Fruit fly (Drosophila melanogaster) whole organism, embryonic: ENCODE data around the gene HINT1.

Source experiments
- CG1024 ChIP-seq: fragments of 200-800 bp; sonication (Bioruptor generic); IDR thresholded peaks from 2 replicates; pipeline ENCODE4 v1.3.6; 2022; ENCODE audit warnings: missing biosample characterization, missing genetic modification characterization
- CG10543 ChIP-seq: fragments of 200-800 bp; sonication (Bioruptor generic); optimal IDR thresholded peaks from 3 replicates; lab custom pipeline; 2017; ENCODE audit warnings: missing biosample characterization, mild to moderate bottlenecking, missing genetic modification characterization, moderate library complexity
- CG10654 ChIP-seq: fragments of 200-800 bp; sonication (Bioruptor generic); optimal IDR thresholded peaks from 2 replicates; lab custom pipeline; 2016; ENCODE audit warnings: missing biosample characterization, missing genetic modification characterization
- CG11247 ChIP-seq: fragments of 200-800 bp; sonication (Bioruptor generic); IDR thresholded peaks from 2 replicates; pipeline ENCODE4 v1.3.6; 2022; ENCODE audit warnings: missing biosample characterization, missing genetic modification characterization
- CG11398 ChIP-seq: fragments of 200-800 bp; sonication (Bioruptor generic); optimal IDR thresholded peaks from 2 replicates; lab custom pipeline; 2016; ENCODE audit warnings: missing biosample characterization, missing genetic modification characterization
- CG12071 ChIP-seq: fragments of 200-800 bp; sonication (Bioruptor generic); optimal IDR thresholded peaks from 3 replicates; lab custom pipeline; 2018; ENCODE audit warnings: missing biosample characterization, mild to moderate bottlenecking, missing genetic modification characterization
- CG13424 ChIP-seq: fragments of 200-800 bp; sonication (Bioruptor generic); optimal IDR thresholded peaks from 2 replicates; lab custom pipeline; 2019; ENCODE audit warnings: missing biosample characterization, mild to moderate bottlenecking, missing genetic modification characterization, moderate library complexity
- CG13775 ChIP-seq: fragments of 200-800 bp; sonication (Bioruptor generic); optimal IDR thresholded peaks from 3 replicates; lab custom pipeline; 2017; ENCODE audit warnings: missing biosample characterization, mild to moderate bottlenecking, missing genetic modification characterization
- CG17568 ChIP-seq: fragments of 200-800 bp; sonication (Bioruptor generic); optimal IDR thresholded peaks from 2 replicates; lab custom pipeline; 2018; ENCODE audit warnings: missing biosample characterization, mild to moderate bottlenecking, missing genetic modification characterization, moderate library complexity
- CG1832 ChIP-seq: fragments of 200-800 bp; sonication (Bioruptor generic); optimal IDR thresholded peaks from 2 replicates; lab custom pipeline; 2017; ENCODE audit warnings: missing biosample characterization, mild to moderate bottlenecking, missing genetic modification characterization, inconsistent platforms
- CG2116 ChIP-seq: fragments of 200-800 bp; sonication (Bioruptor generic); optimal IDR thresholded peaks from 3 replicates; lab custom pipeline; 2018; ENCODE audit warnings: missing biosample characterization, mild to moderate bottlenecking, missing genetic modification characterization
- CG3163 ChIP-seq: fragments of 200-800 bp; sonication (Bioruptor generic); optimal IDR thresholded peaks from 3 replicates; lab custom pipeline; 2016; ENCODE audit warnings: missing biosample characterization, missing genetic modification characterization
- CG5180 ChIP-seq: fragments of 200-800 bp; sonication (Bioruptor generic); optimal IDR thresholded peaks from 3 replicates; lab custom pipeline; 2017; ENCODE audit warnings: missing biosample characterization, missing genetic modification characterization, mild to moderate bottlenecking, moderate library complexity, missing genetic modification reagents
- CG8281 ChIP-seq: fragments of 200-800 bp; sonication (Bioruptor generic); optimal IDR thresholded peaks from 2 replicates; lab custom pipeline; 2018; ENCODE audit warnings: missing biosample characterization, mild to moderate bottlenecking, missing genetic modification characterization, moderate library complexity
- CG8290 ChIP-seq, 3 experiments: fragments of 200-800 bp; sonication (Bioruptor generic); optimal IDR thresholded peaks; 2 replicates each; lab custom pipeline; 2016 to 2019; ENCODE audit warnings: missing biosample characterization in 3 of 3, missing genetic modification characterization in 3 of 3, mild to moderate bottlenecking in 2 of 3, moderate library complexity in 1 of 3
- CG8478 ChIP-seq: fragments of >200 bp; optimal IDR thresholded peaks from 2 replicates; lab custom pipeline; 2018
- CG8765 ChIP-seq: fragments of 200-800 bp; sonication (Bioruptor generic); IDR thresholded peaks from 2 replicates; pipeline ENCODE4 v1.3.6; 2022; ENCODE audit warnings: missing biosample characterization, missing genetic modification characterization
- CG8924 ChIP-seq: fragments of 200-800 bp; optimal IDR thresholded peaks from 3 replicates; lab custom pipeline; 2019; ENCODE audit warnings: missing biosample characterization, mild to moderate bottlenecking, missing genetic modification characterization, moderate library complexity
- CG9437 ChIP-seq: fragments of 200-800 bp; sonication (Bioruptor generic); optimal IDR thresholded peaks from 2 replicates; lab custom pipeline; 2018; ENCODE audit warnings: missing biosample characterization, mild to moderate bottlenecking, missing genetic modification characterization
- Dll ChIP-seq: fragments of 200-800 bp; sonication (Bioruptor generic); IDR thresholded peaks from 4 replicates; pipeline ENCODE4 v1.3.6; 2022; ENCODE audit warnings: missing biosample characterization, missing genetic modification characterization; ENCODE audit not compliant: partially characterized antibody
- Gsc ChIP-seq: fragments of 200-800 bp; sonication (Bioruptor generic); IDR thresholded peaks from 2 replicates; pipeline ENCODE4 v1.3.6; 2022; ENCODE audit warnings: missing biosample characterization, missing genetic modification characterization
- Gug ChIP-seq: fragments of 200-800 bp; sonication (Bioruptor generic); IDR thresholded peaks from 4 replicates; pipeline ENCODE4 v1.3.6; 2022; ENCODE audit warnings: missing biosample characterization, missing genetic modification characterization
- HmgZ ChIP-seq: fragments of 200-800 bp; sonication (Bioruptor generic); optimal IDR thresholded peaks from 2 replicates; lab custom pipeline; 2018; ENCODE audit warnings: missing biosample characterization, mild to moderate bottlenecking, missing genetic modification characterization
- Max ChIP-seq: fragments of 200-800 bp; sonication (Bioruptor generic); optimal IDR thresholded peaks from 2 replicates; lab custom pipeline; 2016; ENCODE audit warnings: missing biosample characterization, mild to moderate bottlenecking, missing genetic modification characterization
- NfI ChIP-seq: fragments of 200-800 bp; sonication (Bioruptor generic); optimal IDR thresholded peaks from 3 replicates; lab custom pipeline; 2018; ENCODE audit warnings: missing biosample characterization, mild to moderate bottlenecking, missing genetic modification characterization, moderate library complexity
- Taf1 ChIP-seq: fragments of 200-800 bp; sonication (Bioruptor generic); IDR thresholded peaks from 2 replicates; pipeline ENCODE4 v1.3.6; 2022; ENCODE audit warnings: missing biosample characterization, missing genetic modification characterization
- amos ChIP-seq: fragments of 200-800 bp; sonication (Bioruptor generic); IDR thresholded peaks from 2 replicates; pipeline ENCODE4 v1.3.6; 2022; ENCODE audit warnings: missing biosample characterization, missing genetic modification characterization; ENCODE audit not compliant: partially characterized antibody
- ato ChIP-seq: fragments of 200-800 bp; sonication (Bioruptor generic); IDR thresholded peaks from 2 replicates; pipeline ENCODE4 v1.3.6; 2022; ENCODE audit warnings: missing biosample characterization, missing genetic modification characterization; ENCODE audit not compliant: partially characterized antibody
- corto ChIP-seq: fragments of 200-800 bp; sonication (Bioruptor generic); optimal IDR thresholded peaks from 2 replicates; lab custom pipeline; 2016; ENCODE audit warnings: missing biosample characterization, mild to moderate bottlenecking, missing genetic modification characterization, moderate library complexity
- da ChIP-seq: fragments of 200-800 bp; sonication (Bioruptor generic); optimal IDR thresholded peaks from 2 replicates; lab custom pipeline; 2016; ENCODE audit warnings: missing biosample characterization, missing genetic modification characterization
- ftz-f1 ChIP-seq: fragments of 200-800 bp; sonication (Bioruptor generic); optimal IDR thresholded peaks from 2 replicates; lab custom pipeline; 2016; ENCODE audit warnings: missing biosample characterization, missing genetic modification characterization
- gce ChIP-seq: fragments of 200-800 bp; sonication (Bioruptor generic); IDR thresholded peaks from 3 replicates; pipeline ENCODE4 v1.3.6; 2022; ENCODE audit warnings: missing biosample characterization, missing genetic modification characterization
- gfzf ChIP-seq: fragments of 200-800 bp; sonication (Bioruptor generic); optimal IDR thresholded peaks from 2 replicates; lab custom pipeline; 2016; ENCODE audit warnings: missing biosample characterization, mild to moderate bottlenecking, missing genetic modification characterization, moderate library complexity
- grau ChIP-seq: fragments of 200-800 bp; optimal IDR thresholded peaks from 3 replicates; lab custom pipeline; 2019; ENCODE audit warnings: missing biosample characterization, mild to moderate bottlenecking, missing genetic modification characterization, moderate library complexity
- gro ChIP-seq: fragments of 200-800 bp; sonication (Bioruptor generic); optimal IDR thresholded peaks from 2 replicates; lab custom pipeline; 2016; ENCODE audit warnings: missing biosample characterization, missing genetic modification characterization
- jing ChIP-seq: fragments of 200-800 bp; sonication (Bioruptor generic); optimal IDR thresholded peaks from 2 replicates; lab custom pipeline; 2018; ENCODE audit warnings: missing biosample characterization, mild to moderate bottlenecking, missing genetic modification characterization
- lab ChIP-seq: fragments of 200-800 bp; sonication (Bioruptor generic); optimal IDR thresholded peaks from 3 replicates; lab custom pipeline; 2017; ENCODE audit warnings: missing biosample characterization, missing genetic modification characterization, mild to moderate bottlenecking, moderate library complexity, missing genetic modification reagents
- mirr ChIP-seq: fragments of 200-800 bp; sonication (Bioruptor generic); optimal IDR thresholded peaks from 3 replicates; lab custom pipeline; 2018; ENCODE audit warnings: missing biosample characterization, mild to moderate bottlenecking, missing genetic modification characterization
- nau ChIP-seq: fragments of 200-800 bp; sonication (Bioruptor generic); optimal IDR thresholded peaks from 3 replicates; lab custom pipeline; 2017; ENCODE audit warnings: missing biosample characterization, mild to moderate bottlenecking, missing genetic modification characterization, missing genetic modification reagents
- nerfin-2 ChIP-seq: fragments of 200-800 bp; sonication (Bioruptor generic); IDR thresholded peaks from 2 replicates; pipeline ENCODE4 v1.3.6; 2022; ENCODE audit warnings: missing biosample characterization, missing genetic modification characterization; ENCODE audit not compliant: partially characterized antibody
- odd ChIP-seq: fragments of 200-800 bp; sonication (Bioruptor generic); optimal IDR thresholded peaks from 2 replicates; lab custom pipeline; 2017; ENCODE audit warnings: missing biosample characterization, mild to moderate bottlenecking, missing genetic modification characterization
- peb ChIP-seq: fragments of 200-800 bp; sonication (Bioruptor generic); IDR thresholded peaks from 2 replicates; pipeline ENCODE4 v1.3.6; 2022; ENCODE audit warnings: missing biosample characterization, missing genetic modification characterization
- sd ChIP-seq: fragments of 200-800 bp; sonication (Bioruptor generic); optimal IDR thresholded peaks from 3 replicates; lab custom pipeline; 2018; ENCODE audit warnings: missing biosample characterization, mild to moderate bottlenecking, missing genetic modification characterization, moderate library complexity
- sim ChIP-seq: fragments of 200-800 bp; sonication (Bioruptor generic); IDR thresholded peaks from 2 replicates; pipeline ENCODE4 v1.3.6; 2022; ENCODE audit warnings: missing biosample characterization, missing genetic modification characterization
- slbo ChIP-seq: fragments of 200-800 bp; sonication (Bioruptor generic); IDR thresholded peaks from 2 replicates; pipeline ENCODE4 v1.3.6; 2022; ENCODE audit warnings: missing biosample characterization, missing genetic modification characterization
- sr ChIP-seq: fragments of 200-800 bp; sonication (Bioruptor generic); IDR thresholded peaks from 3 replicates; pipeline ENCODE4 v1.3.6; 2022; ENCODE audit warnings: missing biosample characterization, missing genetic modification characterization
- sug ChIP-seq: fragments of 200-800 bp; optimal IDR thresholded peaks from 2 replicates; lab custom pipeline; 2019; ENCODE audit warnings: missing biosample characterization, mild to moderate bottlenecking, missing genetic modification characterization, moderate library complexity
- tna ChIP-seq: fragments of 200-800 bp; sonication (Bioruptor generic); IDR thresholded peaks from 2 replicates; pipeline ENCODE4 v1.3.6; 2022; ENCODE audit warnings: missing biosample characterization, missing genetic modification characterization; ENCODE audit not compliant: partially characterized antibody
- toy ChIP-seq: fragments of 200-800 bp; sonication (Bioruptor generic); IDR thresholded peaks from 2 replicates; pipeline ENCODE4 v1.3.6; 2022; ENCODE audit warnings: missing biosample characterization, missing genetic modification characterization
- trh ChIP-seq: fragments of 200-800 bp; sonication (Bioruptor generic); optimal IDR thresholded peaks from 2 replicates; lab custom pipeline; 2016; ENCODE audit warnings: missing biosample characterization, missing genetic modification characterization
- yki ChIP-seq: fragments of >200 bp; optimal IDR thresholded peaks from 3 replicates; lab custom pipeline; 2018

HINT1 gene

DNA sequence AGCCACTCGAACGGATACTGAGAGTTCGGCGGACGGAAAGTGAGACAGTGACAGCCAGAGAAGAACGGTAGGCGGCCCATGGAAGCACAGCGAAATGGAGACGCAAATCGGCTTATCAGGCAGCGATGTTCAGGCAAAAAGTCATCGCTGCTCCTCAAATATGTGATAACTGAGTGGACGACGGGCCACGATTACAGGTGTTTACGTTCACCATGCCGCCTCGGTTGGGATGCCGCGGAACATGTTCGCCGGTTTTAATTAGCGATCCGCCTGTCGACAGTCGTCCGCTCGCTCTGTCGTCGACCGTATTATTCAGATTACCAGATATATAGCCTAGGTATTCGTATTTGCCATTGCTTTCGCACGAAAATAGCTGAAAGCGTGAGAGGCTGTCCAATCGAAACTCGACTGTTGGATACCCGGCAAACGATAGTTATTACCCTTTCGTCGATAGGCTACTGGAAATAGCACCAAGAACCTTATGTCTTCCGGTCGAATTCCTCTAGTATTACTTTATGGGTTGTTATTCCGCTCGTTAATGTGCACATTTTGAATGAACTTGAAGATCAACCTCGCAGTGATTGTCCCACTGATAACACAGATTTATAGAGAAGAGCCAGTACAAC, 18.7 kb upstream of the HINT1 start:
- TF ChIP-seq CG2116 (GFP tag; lab: Kevin White, UChicago) = no peak
- TF ChIP-seq ftz-f1 (GFP tag; lab: Kevin White, UChicago) = peak; percentile 5
- no peak for TF ChIP-seq Taf1 (GFP tag; lab: Robert Waterston, UW)
- TF ChIP-seq CG8478 (lab: Kevin White, UChicago) = no peak
- TF ChIP-seq nerfin-2 = no peak
- no peak for TF ChIP-seq trh (GFP tag; lab: Kevin White, UChicago)
- no peak for TF ChIP-seq toy (GFP tag; lab: Robert Waterston, UW)
- no peak for TF ChIP-seq da
- no peak for TF ChIP-seq ato
- TF ChIP-seq slbo (GFP tag; lab: Robert Waterston, UW) = no peak
- no peak for TF ChIP-seq grau (tag; lab: Kevin White, UChicago)
- TF ChIP-seq CG10654 = no peak
- peak; percentile 81 for TF ChIP-seq sug
- TF ChIP-seq CG11247 (GFP tag; lab: Robert Waterston, UW) = no peak
- no peak for TF ChIP-seq CG1832 (GFP tag; lab: Kevin White, UChicago)
- no peak for TF ChIP-seq CG8765 (GFP tag; lab: Robert Waterston, UW)
- no peak for TF ChIP-seq CG12071 (GFP tag; lab: Kevin White, UChicago)
- TF ChIP-seq Dll (GFP tag; lab: Robert Waterston, UW) = no peak
- TF ChIP-seq Gug (GFP tag; lab: Robert Waterston, UW) = no peak
- no peak for TF ChIP-seq CG13775 (GFP tag; lab: Kevin White, UChicago)
- no peak for TF ChIP-seq CG8281 (tag; lab: Kevin White, UChicago)
- no peak for TF ChIP-seq CG8290 (GFP tag; optimal IDR thresholded peaks at IDR 0.05; lab: Kevin White, UChicago)
- TF ChIP-seq CG8290 (tag; optimal IDR thresholded peaks at IDR 0.05; lab: Kevin White, UChicago) = peak in 1 of 2 experiments; percentile 53
- no peak for TF ChIP-seq sr (GFP tag; lab: Robert Waterston, UW)
- no peak for TF ChIP-seq jing (GFP tag; lab: Kevin White, UChicago)
- no peak for TF ChIP-seq tna (GFP tag; lab: Robert Waterston, UW)
- peak; percentile 36 for TF ChIP-seq corto (GFP tag; lab: Kevin White, UChicago)
- no peak for TF ChIP-seq CG1024 (GFP tag; lab: Robert Waterston, UW)
- no peak for TF ChIP-seq gfzf (GFP tag; lab: Kevin White, UChicago)
- TF ChIP-seq gce (GFP tag; lab: Robert Waterston, UW) = no peak
- TF ChIP-seq CG3163 (GFP tag; lab: Kevin White, UChicago) = no peak
- no peak for TF ChIP-seq sim (GFP tag; lab: Robert Waterston, UW)
- no peak for TF ChIP-seq odd
- TF ChIP-seq sd = peak; percentile 82
- peak; percentile 89 for TF ChIP-seq CG10543 (GFP tag; lab: Kevin White, UChicago)
- TF ChIP-seq CG9437 (GFP tag; lab: Kevin White, UChicago) = no peak
- TF ChIP-seq lab (GFP tag; lab: Kevin White, UChicago) = no peak
- TF ChIP-seq CG5180 (GFP tag; lab: Kevin White, UChicago) = no peak
- no peak for TF ChIP-seq amos (GFP tag; lab: Robert Waterston, UW)
- no peak for TF ChIP-seq CG17568 (GFP tag; lab: Kevin White, UChicago)
- TF ChIP-seq nau = no peak
- no peak for TF ChIP-seq NfI (GFP tag; lab: Kevin White, UChicago)
- no peak for TF ChIP-seq CG8924
- TF ChIP-seq yki (lab: Kevin White, UChicago) = no peak
- no peak for TF ChIP-seq Max (GFP tag; lab: Kevin White, UChicago)
- peak; percentile 32 for TF ChIP-seq HmgZ
- TF ChIP-seq Gsc (GFP tag; lab: Robert Waterston, UW) = no peak
- TF ChIP-seq peb (GFP tag; lab: Robert Waterston, UW) = no peak
- TF ChIP-seq CG13424 (tag; lab: Kevin White, UChicago) = no peak
- peak; percentile 73 for TF ChIP-seq mirr (GFP tag; lab: Kevin White, UChicago)
- TF ChIP-seq gro (GFP tag; lab: Kevin White, UChicago) = peak; percentile 36
- TF ChIP-seq CG11398 (GFP tag; lab: Kevin White, UChicago) = no peak
